Worm (Caenorhabditis elegans): ENCODE results near the gene delm-1.

The delm-1 gene

ce11 chrIV:9135377-9135776, at the start of gene delm-1:
TSS of gene delm-1 (minus strand) at chrIV:9135477.
- TF ChIP-seq dox-1 (GFP tag; IDR thresholded peaks at IDR 0.05) (no peak), F49E8.2 (tag; optimal IDR thresholded peaks at IDR 0.05; ENCODE audit: insufficient read depth) (no peak), snpc-1.1 (tag; optimal IDR thresholded peaks at IDR 0.05; ENCODE audit: insufficient read depth) (no peak), lin-35 (GFP tag; optimal IDR thresholded peaks at IDR 0.05) (no peak), snpc-4 (GFP tag; optimal IDR thresholded peaks at IDR 0.05) (no peak), snpc-4 (tag; optimal IDR thresholded peaks at IDR 0.05) (no peak), hlh-26 (GFP tag; conservative IDR thresholded peaks at IDR 0.05) (no peak), ztf-28 (GFP tag; IDR thresholded peaks at IDR 0.05) (no peak)

- TF ChIP-seq lin-54 (GFP tag; optimal IDR thresholded peaks at IDR 0.05), result no peak
- TF ChIP-seq tbx-9 (tag; optimal IDR thresholded peaks at IDR 0.05; ENCODE audit: borderline replicate concordance), result no peak
- TF ChIP-seq tlf-1 (GFP tag; optimal IDR thresholded peaks at IDR 0.05), result no peak
- TF ChIP-seq ama-1 (optimal IDR thresholded peaks at IDR 0.05), result no peak
- no peak for TF ChIP-seq ama-1 (GFP tag; optimal IDR thresholded peaks at IDR 0.05)
- no peak for TF ChIP-seq ceh-91 (GFP tag; IDR thresholded peaks at IDR 0.05)
- TF ChIP-seq pbrm-1 (GFP tag; IDR thresholded peaks at IDR 0.05), result no peak
These were observed 49.3 kb upstream of the delm-1 start, which contains the start of gene C07C7.1 for ce11 chrIV:9184547-9184946. TSS of gene C07C7.1 (plus strand) at chrIV:9184847.

DNA sequence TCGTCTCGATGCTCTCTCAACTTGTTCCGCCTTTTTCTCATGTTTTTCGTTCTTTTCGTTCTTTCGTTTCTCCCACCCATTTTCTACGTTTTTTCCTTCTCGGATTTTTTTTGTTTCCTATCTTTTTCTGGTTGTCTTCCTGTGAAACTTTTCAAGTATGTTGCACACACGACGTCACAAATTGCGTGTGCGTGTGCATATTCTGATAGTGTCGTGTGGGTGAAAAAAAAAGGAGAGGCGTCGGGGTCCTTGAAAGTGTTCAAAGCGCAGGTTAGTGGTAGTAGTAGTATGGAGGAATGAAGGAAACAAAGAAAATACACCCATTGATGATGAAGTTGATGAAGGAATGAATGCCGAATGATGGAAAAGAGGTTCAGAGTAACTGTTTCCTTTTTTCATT, 34.5 kb upstream of the delm-1 start:
- TF ChIP-seq pha-4 (tag; optimal IDR thresholded peaks at IDR 0.05), result no peak
- TF ChIP-seq ceh-91 (GFP tag; IDR thresholded peaks at IDR 0.05), result no peak
- TF ChIP-seq hlh-12 (tag; optimal IDR thresholded peaks at IDR 0.05), result no peak
- no peak for TF ChIP-seq hrde-1 (tag; optimal IDR thresholded peaks at IDR 0.05; ENCODE audit: borderline replicate concordance)
- TF ChIP-seq F33H1.4 (GFP tag; IDR thresholded peaks at IDR 0.05), result no peak
- TF ChIP-seq let-526 (GFP tag; IDR thresholded peaks at IDR 0.05), result no peak
- TF ChIP-seq lin-26 (GFP tag; IDR thresholded peaks at IDR 0.05), result no peak
- no peak for TF ChIP-seq snpc-4 (GFP tag; optimal IDR thresholded peaks at IDR 0.05)
- TF ChIP-seq snpc-4 (tag; optimal IDR thresholded peaks at IDR 0.05), result no peak
- TF ChIP-seq unc-62 (GFP tag; optimal IDR thresholded peaks at IDR 0.05), result no peak
- TF ChIP-seq dpff-1 (tag; optimal IDR thresholded peaks at IDR 0.05), result no peak
- no peak for TF ChIP-seq hlh-26 (GFP tag; conservative IDR thresholded peaks at IDR 0.05)
- TF ChIP-seq F37B4.10 (GFP tag; IDR thresholded peaks at IDR 0.05), result no peak
- TF ChIP-seq egrh-3 (GFP tag; IDR thresholded peaks at IDR 0.05), result no peak
- no peak for TF ChIP-seq cebp-2 (GFP tag; IDR thresholded peaks at IDR 0.05)
- TF ChIP-seq D2030.7 (GFP tag; IDR thresholded peaks at IDR 0.05), result no peak

DNA sequence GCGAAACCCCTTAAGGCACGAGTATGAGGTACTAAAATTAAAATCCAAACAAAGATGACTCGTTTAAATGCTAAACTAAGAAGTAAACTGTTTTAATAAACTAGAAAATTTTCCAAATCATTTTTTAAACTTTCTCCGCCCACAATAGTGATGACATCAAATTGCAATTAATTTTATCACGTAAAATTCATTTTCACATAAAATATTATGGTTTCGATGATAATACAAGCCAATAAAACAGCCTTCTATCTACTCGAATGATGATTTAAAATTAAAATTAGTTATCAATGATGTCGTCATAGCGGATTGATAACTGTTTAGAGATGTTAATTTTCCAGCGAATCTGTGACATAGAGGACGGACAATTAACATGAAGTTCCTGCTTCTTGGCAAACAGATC, 30.4 kb upstream of the delm-1 start, which contains the start of gene C07C7.3:
Gene C07C7.3 (plus strand): TSS at position 371 of the 400 bp plus-strand sequence.
- no peak for TF ChIP-seq ztf-3 (GFP tag; optimal IDR thresholded peaks at IDR 0.05)
- TF ChIP-seq sptf-2 (GFP tag; optimal IDR thresholded peaks at IDR 0.05), result no peak
- no peak for TF ChIP-seq madf-3 (GFP tag; IDR thresholded peaks at IDR 0.05)
- no peak for TF ChIP-seq attf-6 (GFP tag; IDR thresholded peaks at IDR 0.05)
- no peak for TF ChIP-seq zim-3 (tag; optimal IDR thresholded peaks at IDR 0.05)
- no peak for TF ChIP-seq mel-28 (tag; optimal IDR thresholded peaks at IDR 0.05; ENCODE audit: borderline replicate concordance)
- no peak for TF ChIP-seq F52B5.7 (tag; optimal IDR thresholded peaks at IDR 0.05)
- no peak for TF ChIP-seq F10E7.11 (tag; optimal IDR thresholded peaks at IDR 0.05)

Data from whole organism, young adult.